Fruit fly (Drosophila melanogaster) whole organism: Measurements from ENCODE around the gene Herp.

Experiments used
- EcR ChIP-seq, 2 experiments: fragments of >200 bp; optimal IDR thresholded peaks; 2 replicates each; lab custom pipeline; 2017; ENCODE audit warnings: missing biosample characterization in 2 of 2, missing genetic modification characterization in 2 of 2, missing genetic modification reagents in 2 of 2
- pan ChIP-seq: fragments of >200 bp; optimal IDR thresholded peaks from 2 replicates; lab custom pipeline; 2017
- psq ChIP-seq: fragments of >200 bp; optimal IDR thresholded peaks from 2 replicates; lab custom pipeline; 2017
- usp ChIP-seq: fragments of >200 bp; optimal IDR thresholded peaks from 2 replicates; lab custom pipeline; 2017; ENCODE audit warnings: missing biosample characterization, missing genetic modification characterization, mixed read lengths

dm6 chr2L:7775260-7775659 lies 24.6 kb downstream of the Herp start:
- TF ChIP-seq psq (lab: Kevin White, UChicago), result no peak
- no peak for TF ChIP-seq EcR (GFP tag; optimal IDR thresholded peaks at IDR 0.05; lab: Kevin White, UChicago)
- no peak for TF ChIP-seq pan (lab: Kevin White, UChicago)
- TF ChIP-seq usp (GFP tag; lab: Kevin White, UChicago), result no peak
